Fruit fly (Drosophila melanogaster) whole organism, prepupa: ENCODE measurements around the gene CG4080.

ENCODE experiments used
- Blimp-1 ChIP-seq: fragments of 200-800 bp; sonication (Bioruptor generic); optimal IDR thresholded peaks from 3 replicates; lab custom pipeline; 2017; ENCODE audit warnings: missing biosample characterization, missing genetic modification characterization, mild to moderate bottlenecking, moderate library complexity, missing genetic modification reagents
- CG11762 ChIP-seq: fragments of 200-800 bp; sonication (Bioruptor generic); optimal IDR thresholded peaks from 3 replicates; lab custom pipeline; 2016; ENCODE audit warnings: missing biosample characterization, missing genetic modification characterization; ENCODE audit not compliant: insufficient read depth
- CG15336 ChIP-seq: fragments of 200-800 bp; sonication (Bioruptor generic); IDR thresholded peaks from 2 replicates; pipeline ENCODE4 v1.3.6; 2022; ENCODE audit warnings: missing biosample characterization, missing genetic modification characterization
- CG1621 ChIP-seq: fragments of 200-800 bp; sonication (Bioruptor generic); optimal IDR thresholded peaks from 3 replicates; lab custom pipeline; 2018; ENCODE audit warnings: missing biosample characterization, mild to moderate bottlenecking, missing genetic modification characterization
- CG16779 ChIP-seq: fragments of 200-800 bp; sonication (Bioruptor generic); optimal IDR thresholded peaks from 3 replicates; lab custom pipeline; 2017; ENCODE audit warnings: missing biosample characterization, mild to moderate bottlenecking, missing genetic modification characterization
- CG31627 ChIP-seq: fragments of 200-800 bp; sonication (Bioruptor generic); optimal IDR thresholded peaks from 3 replicates; lab custom pipeline; 2016; ENCODE audit warnings: missing biosample characterization, missing genetic modification characterization
- CG34406 ChIP-seq: fragments of 200-800 bp; sonication (Bioruptor generic); optimal IDR thresholded peaks from 3 replicates; lab custom pipeline; 2016; ENCODE audit warnings: missing biosample characterization, missing genetic modification characterization
- CG6163 ChIP-seq: fragments of 200-800 bp; sonication (Bioruptor generic); IDR thresholded peaks from 3 replicates; pipeline ENCODE4 v1.3.6; 2022; ENCODE audit warnings: missing biosample characterization, missing genetic modification characterization
- CG6276 ChIP-seq: fragments of 200-800 bp; sonication (Bioruptor generic); optimal IDR thresholded peaks from 2 replicates; lab custom pipeline; 2017; ENCODE audit warnings: missing biosample characterization, mild to moderate bottlenecking, missing genetic modification characterization
- CG6792 ChIP-seq: fragments of 200-800 bp; sonication (Bioruptor generic); optimal IDR thresholded peaks from 3 replicates; lab custom pipeline; 2016; ENCODE audit warnings: missing biosample characterization, missing genetic modification characterization
- CG7368 ChIP-seq: fragments of 200-800 bp; sonication (Bioruptor generic); optimal IDR thresholded peaks from 3 replicates; lab custom pipeline; 2016; ENCODE audit warnings: missing biosample characterization, missing genetic modification characterization
- CG8119 ChIP-seq: fragments of 200-800 bp; sonication (Bioruptor generic); IDR thresholded peaks from 3 replicates; pipeline ENCODE4 v1.3.6; 2022; ENCODE audit warnings: missing biosample characterization, missing genetic modification characterization
- CG8319 ChIP-seq: fragments of 200-800 bp; sonication (Bioruptor generic); optimal IDR thresholded peaks from 3 replicates; lab custom pipeline; 2016; ENCODE audit warnings: missing biosample characterization, missing genetic modification characterization
- CG9139 ChIP-seq: fragments of 200-800 bp; sonication (Bioruptor generic); optimal IDR thresholded peaks from 3 replicates; lab custom pipeline; 2017; ENCODE audit warnings: missing biosample characterization, mild to moderate bottlenecking, missing genetic modification characterization
- Eip78C ChIP-seq: fragments of 200-800 bp; sonication (Bioruptor generic); peaks from one replicate; lab custom pipeline; 2016; ENCODE audit warnings: missing biosample characterization, missing genetic modification characterization
- Eip93F ChIP-seq: fragments of 200-800 bp; sonication (Bioruptor generic); optimal IDR thresholded peaks from 2 replicates; lab custom pipeline; 2016; ENCODE audit warnings: missing biosample characterization, mild to moderate bottlenecking, missing genetic modification characterization
- Ets21C ChIP-seq: fragments of 200-800 bp; sonication (Bioruptor generic); optimal IDR thresholded peaks from 3 replicates; lab custom pipeline; 2016; ENCODE audit warnings: missing biosample characterization, missing genetic modification characterization
- Ets96B ChIP-seq: fragments of 200-800 bp; optimal IDR thresholded peaks from 2 replicates; lab custom pipeline; 2019; ENCODE audit warnings: missing biosample characterization, mild to moderate bottlenecking, missing genetic modification characterization, moderate library complexity
- Met ChIP-seq: fragments of 200-800 bp; sonication (Bioruptor generic); optimal IDR thresholded peaks from 3 replicates; lab custom pipeline; 2016; ENCODE audit warnings: missing biosample characterization, missing genetic modification characterization
- OdsH ChIP-seq: fragments of 200-800 bp; sonication (Bioruptor generic); optimal IDR thresholded peaks from 3 replicates; lab custom pipeline; 2016; ENCODE audit warnings: missing biosample characterization, missing genetic modification characterization
- Smox ChIP-seq: fragments of 200-800 bp; sonication (Bioruptor generic); optimal IDR thresholded peaks from 3 replicates; lab custom pipeline; 2016; ENCODE audit warnings: missing biosample characterization, missing genetic modification characterization
- Sox14 ChIP-seq: fragments of 200-800 bp; sonication (Bioruptor generic); optimal IDR thresholded peaks from 3 replicates; lab custom pipeline; 2016; ENCODE audit warnings: missing biosample characterization, missing genetic modification characterization
- achi ChIP-seq: fragments of 200-800 bp; sonication (Bioruptor generic); optimal IDR thresholded peaks from 3 replicates; lab custom pipeline; 2016; ENCODE audit warnings: missing biosample characterization, missing genetic modification characterization
- acj6 ChIP-seq: fragments of 200-800 bp; sonication (Bioruptor generic); optimal IDR thresholded peaks from 3 replicates; lab custom pipeline; 2016; ENCODE audit warnings: missing biosample characterization, missing genetic modification characterization
- dac ChIP-seq: fragments of 200-800 bp; sonication (Bioruptor generic); optimal IDR thresholded peaks from 2 replicates; lab custom pipeline; 2017; ENCODE audit warnings: missing biosample characterization, mild to moderate bottlenecking, missing genetic modification characterization
- eg ChIP-seq: fragments of 200-800 bp; sonication (Bioruptor generic); IDR thresholded peaks from 3 replicates; pipeline ENCODE4 v1.3.6; 2022; ENCODE audit warnings: missing biosample characterization, missing genetic modification characterization
- fd59A ChIP-seq: fragments of 200-800 bp; sonication (Bioruptor generic); optimal IDR thresholded peaks from 2 replicates; lab custom pipeline; 2017; ENCODE audit warnings: missing biosample characterization, mild to moderate bottlenecking, missing genetic modification characterization, missing genetic modification reagents
- fd85E ChIP-seq: fragments of 200-800 bp; sonication (Bioruptor generic); optimal IDR thresholded peaks from 3 replicates; lab custom pipeline; 2016; ENCODE audit warnings: missing biosample characterization, missing genetic modification characterization
- fkh ChIP-seq: fragments of 200-800 bp; sonication (Bioruptor generic); optimal IDR thresholded peaks from 3 replicates; lab custom pipeline; 2017; ENCODE audit warnings: missing biosample characterization, mild to moderate bottlenecking, missing genetic modification characterization, moderate library complexity
- lz ChIP-seq: fragments of 200-800 bp; sonication (Bioruptor generic); optimal IDR thresholded peaks from 3 replicates; lab custom pipeline; 2016; ENCODE audit warnings: missing biosample characterization, missing genetic modification characterization
- net ChIP-seq: fragments of 200-800 bp; sonication (Bioruptor generic); optimal IDR thresholded peaks from 3 replicates; lab custom pipeline; 2016; ENCODE audit warnings: missing biosample characterization, missing genetic modification characterization
- pdm3 ChIP-seq: fragments of 200-800 bp; sonication (Bioruptor generic); optimal IDR thresholded peaks from 3 replicates; lab custom pipeline; 2016; ENCODE audit warnings: missing biosample characterization, missing genetic modification characterization
- salr ChIP-seq, 2 experiments: fragments of 200-800 bp; sonication (Bioruptor generic); optimal IDR thresholded peaks; 3 replicates each; lab custom pipeline; 2016 to 2018; ENCODE audit warnings: missing biosample characterization in 2 of 2, missing genetic modification characterization in 2 of 2, mild to moderate bottlenecking in 1 of 2
- ss ChIP-seq, 2 experiments: fragments of 200-800 bp; sonication (Bioruptor generic); optimal IDR thresholded peaks; 2 replicates in 1 of 2; 3 replicates in 1 of 2; lab custom pipeline; 2017 to 2018; ENCODE audit warnings: mild to moderate bottlenecking in 2 of 2, missing biosample characterization in 2 of 2, missing genetic modification characterization in 2 of 2, moderate library complexity in 1 of 2
- svp ChIP-seq: fragments of 200-800 bp; sonication (Bioruptor generic); peaks from one replicate; lab custom pipeline; 2016; ENCODE audit warnings: missing biosample characterization, missing genetic modification characterization
- topi ChIP-seq: fragments of 200-800 bp; sonication (Bioruptor generic); optimal IDR thresholded peaks from 3 replicates; lab custom pipeline; 2016; ENCODE audit warnings: missing biosample characterization, missing genetic modification characterization
- vri ChIP-seq: fragments of 200-800 bp; sonication (Bioruptor generic); optimal IDR thresholded peaks from 3 replicates; lab custom pipeline; 2016; ENCODE audit warnings: missing biosample characterization, mild to moderate bottlenecking, missing genetic modification characterization

CG4080 gene

DNA sequence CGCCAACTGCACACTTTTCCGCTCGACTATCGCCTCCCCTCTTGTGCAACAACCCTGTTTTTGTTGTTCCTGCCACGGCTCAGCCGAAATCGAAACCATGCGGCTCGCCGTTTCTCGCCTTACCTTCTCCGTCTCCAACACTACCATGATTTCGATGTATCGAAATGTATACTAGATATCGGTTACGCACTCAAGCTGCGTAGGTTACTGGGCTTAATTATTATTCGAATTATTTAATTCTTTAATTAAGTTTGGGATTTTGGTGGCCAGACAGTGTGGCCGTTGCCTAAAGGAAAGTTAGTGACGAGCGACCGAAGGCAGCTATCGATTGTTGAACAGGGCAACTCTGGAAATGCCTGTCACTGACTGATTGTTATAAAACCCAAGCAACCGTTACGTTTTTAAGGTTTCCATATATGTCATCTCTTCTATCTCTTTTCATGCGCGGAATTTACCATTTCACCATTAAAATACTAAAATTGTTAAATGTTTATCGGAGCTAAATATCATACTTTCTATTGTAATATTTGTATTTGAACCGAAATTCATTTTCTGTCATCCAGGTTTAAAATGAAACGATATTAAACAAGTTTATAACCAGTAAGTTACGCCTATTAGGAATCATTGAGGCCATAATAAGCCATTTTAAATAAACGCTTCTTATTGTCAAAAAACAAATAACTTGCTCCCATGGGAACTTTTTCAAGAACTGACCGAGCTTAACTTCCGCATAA lies 3.3 kb upstream of the CG4080 start, which contains the start of gene eIF4E1:
Gene eIF4E1 (minus strand): TSS at position 304 of the 734 bp plus-strand sequence.
- TF ChIP-seq Eip78C (GFP tag; lab: Kevin White, UChicago) (peak; percentile 83), CG34406 (GFP tag; lab: Kevin White, UChicago) (no peak), topi (GFP tag; lab: Kevin White, UChicago) (peak; percentile 8), Smox (GFP tag; lab: Kevin White, UChicago) (no peak), Blimp-1 (GFP tag; lab: Kevin White, UChicago) (no peak), CG8319 (GFP tag; lab: Kevin White, UChicago) (no peak), Ets21C (GFP tag; lab: Kevin White, UChicago) (no peak), CG6163 (GFP tag; lab: Robert Waterston, UW) (0 out of 3 replicates have a peak, but pooled peaks have one; percentile 0), CG31627 (GFP tag; lab: Kevin White, UChicago) (peak; percentile 9), Eip93F (GFP tag; lab: Kevin White, UChicago) (no peak), lz (GFP tag; lab: Kevin White, UChicago) (peak; percentile 14), fd59A (GFP tag; lab: Kevin White, UChicago) (no peak)
- TF ChIP-seq, all 60 proteins: peak for 5

DNA sequence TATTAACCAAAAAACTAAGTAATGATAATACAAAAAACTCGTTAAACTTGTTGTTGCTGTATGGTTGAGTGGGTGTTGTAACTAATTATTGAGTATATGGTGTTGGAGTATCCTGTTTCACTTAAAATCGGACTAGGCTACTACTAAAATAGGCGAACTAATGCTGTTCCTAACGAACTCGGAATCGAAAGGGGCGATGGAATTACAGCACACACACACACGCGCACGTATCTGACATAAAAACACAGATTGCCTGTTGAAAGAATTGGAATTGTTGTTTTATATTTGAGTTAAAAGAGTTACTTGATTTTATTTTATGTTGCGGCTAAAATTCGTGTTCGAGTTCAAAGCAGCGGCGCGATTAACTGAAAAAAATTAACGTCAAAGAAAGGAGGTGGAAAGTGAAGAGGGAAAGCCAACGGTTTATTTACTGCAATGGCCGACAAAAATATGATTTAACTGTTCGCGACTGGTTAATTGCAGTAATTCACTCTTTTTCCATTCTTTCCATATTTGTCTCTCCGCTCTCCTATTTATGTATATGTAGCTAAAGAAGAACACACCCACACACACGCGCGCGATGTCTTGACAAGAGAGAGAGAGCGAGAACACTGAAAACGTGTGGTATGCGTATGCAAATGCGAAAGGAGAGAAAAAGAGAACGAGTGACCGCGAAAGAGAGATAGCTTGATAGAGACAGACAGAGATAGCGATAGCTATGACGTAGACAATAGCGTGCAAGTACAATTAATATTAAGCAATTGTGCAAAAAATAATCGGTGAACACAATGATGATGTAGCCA lies 2.5 kb upstream of the CG4080 start:
- no peak for TF ChIP-seq Smox (GFP tag; lab: Kevin White, UChicago)
- no peak for TF ChIP-seq achi (GFP tag; lab: Kevin White, UChicago)
- no peak for TF ChIP-seq Sox14
- no peak for TF ChIP-seq CG11762 (GFP tag; lab: Kevin White, UChicago)
- TF ChIP-seq CG7368 (GFP tag; lab: Kevin White, UChicago), result no peak
- TF ChIP-seq OdsH (GFP tag; lab: Kevin White, UChicago), result no peak
- TF ChIP-seq CG6163 (GFP tag; lab: Robert Waterston, UW), result peak; percentile 56; the same call in 2 of the 3 replicates
- peak; percentile 44 to 72 for TF ChIP-seq ss (GFP tag; optimal IDR thresholded peaks at IDR 0.05; lab: Kevin White, UChicago)
- TF ChIP-seq CG6792 (GFP tag; lab: Kevin White, UChicago), result no peak
- TF ChIP-seq eg (GFP tag; lab: Robert Waterston, UW), result no peak
- no peak for TF ChIP-seq fd59A (GFP tag; lab: Kevin White, UChicago)
- TF ChIP-seq CG9139 (GFP tag; lab: Kevin White, UChicago), result peak; percentile 13
- TF ChIP-seq CG1621 (tag; lab: Kevin White, UChicago), result peak; percentile 30
- TF ChIP-seq Met, result no peak
- TF ChIP-seq fkh (GFP tag; lab: Kevin White, UChicago), result peak; percentile 1
- peak; percentile 15 for TF ChIP-seq CG16779 (tag; lab: Kevin White, UChicago)
- TF ChIP-seq vri, result peak; percentile 67
- no peak for TF ChIP-seq CG8119 (GFP tag; lab: Robert Waterston, UW)
- no peak for TF ChIP-seq topi (GFP tag; lab: Kevin White, UChicago)
- TF ChIP-seq fd85E (GFP tag; lab: Kevin White, UChicago), result no peak
- no peak for TF ChIP-seq salr (GFP tag; optimal IDR thresholded peaks at IDR 0.05; lab: Kevin White, UChicago)
- no peak for TF ChIP-seq CG34406 (GFP tag; lab: Kevin White, UChicago)
- TF ChIP-seq CG6276 (GFP tag; lab: Kevin White, UChicago), result no peak
- no peak for TF ChIP-seq acj6 (GFP tag; lab: Kevin White, UChicago)

DNA sequence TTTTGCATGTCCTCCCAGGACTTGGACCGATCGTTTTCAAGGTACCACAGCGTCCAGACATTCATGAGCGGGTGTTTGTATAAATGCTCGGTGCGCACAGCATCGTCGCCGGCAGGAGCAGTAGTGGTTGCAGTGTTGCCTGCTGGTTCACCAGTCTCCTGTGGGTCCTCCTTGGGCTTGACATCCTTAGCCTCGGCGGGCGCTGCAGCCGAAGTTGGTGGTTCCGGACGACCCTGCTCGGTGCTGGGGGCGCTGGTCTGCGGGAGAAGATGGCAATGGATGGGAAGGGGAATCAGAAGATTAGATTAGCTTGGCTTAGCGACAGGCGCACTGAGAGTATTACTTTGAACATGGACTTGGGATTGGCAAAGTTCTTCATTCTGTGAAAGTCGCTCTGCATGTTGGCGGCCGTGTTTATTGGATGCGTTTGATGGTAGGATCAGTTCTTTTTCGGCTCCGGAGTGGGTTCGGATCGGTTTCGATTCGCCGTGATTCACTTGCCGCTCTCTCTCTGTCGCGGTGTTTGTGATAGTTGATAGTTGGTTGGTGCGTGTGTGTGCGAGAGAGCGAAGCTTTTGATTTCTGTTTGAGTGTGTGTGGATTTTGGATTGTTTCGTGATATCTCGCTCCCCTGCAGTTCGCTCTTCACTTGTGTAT lies 1.8 kb upstream of the CG4080 start:
- no peak for TF ChIP-seq Ets96B (tag; lab: Kevin White, UChicago)
- TF ChIP-seq CG15336 (GFP tag; lab: Robert Waterston, UW), result peak; percentile 43; the same call in 1 of the 2 replicates
- 0 out of 3 replicates have a peak, but pooled peaks have one; percentile 24 for TF ChIP-seq CG6163 (GFP tag; lab: Robert Waterston, UW)
- TF ChIP-seq Blimp-1 (GFP tag; lab: Kevin White, UChicago), result no peak
- TF ChIP-seq net (GFP tag; lab: Kevin White, UChicago), result no peak
- no peak for TF ChIP-seq CG8119 (GFP tag; lab: Robert Waterston, UW)
- peak; percentile 58 for TF ChIP-seq CG1621 (tag; lab: Kevin White, UChicago)
- TF ChIP-seq svp (GFP tag; lab: Kevin White, UChicago), result no peak
- no peak for TF ChIP-seq fkh (GFP tag; lab: Kevin White, UChicago)
- no peak for TF ChIP-seq CG6276 (GFP tag; lab: Kevin White, UChicago)
- no peak for TF ChIP-seq CG11762 (GFP tag; lab: Kevin White, UChicago)
- no peak for TF ChIP-seq pdm3
- no peak for TF ChIP-seq dac (GFP tag; lab: Kevin White, UChicago)
